Fruit fly (Drosophila melanogaster): ENCODE data around the gene CG31528.

CG31528 gene

DNA sequence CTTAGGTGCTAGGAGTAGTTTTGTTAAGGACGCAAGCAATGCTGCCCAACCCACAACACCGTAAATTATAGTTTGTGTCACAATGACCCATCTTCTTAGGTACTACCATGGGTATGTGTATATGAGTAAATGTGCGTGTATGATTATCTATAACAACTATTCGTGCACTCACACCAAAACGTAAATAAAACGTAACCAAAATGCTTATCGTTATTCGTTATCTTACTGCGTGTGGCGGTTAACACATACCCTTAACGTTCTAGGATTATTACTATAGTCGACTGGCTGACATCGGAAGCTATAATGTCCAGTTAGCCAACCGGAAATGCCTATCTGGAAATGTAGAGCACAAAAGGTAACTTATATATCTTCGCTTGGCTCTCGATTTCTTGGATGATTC is 28.8 kb downstream of the CG31528 start (continued):
- TF ChIP-seq ase (GFP tag; IDR thresholded peaks at IDR 0.05) (no peak), aop (GFP tag; IDR thresholded peaks at IDR 0.05) (no peak), sr (GFP tag; IDR thresholded peaks at IDR 0.05) (no peak), ken (GFP tag; IDR thresholded peaks at IDR 0.05) (no peak), disco-r (GFP tag; optimal IDR thresholded peaks at IDR 0.05) (no peak), lab (GFP tag; optimal IDR thresholded peaks at IDR 0.05) (no peak), CG7786 (GFP tag; optimal IDR thresholded peaks at IDR 0.05) (no peak), CG34376 (GFP tag; optimal IDR thresholded peaks at IDR 0.05) (peak; percentile 1), Fer2 (tag; optimal IDR thresholded peaks at IDR 0.05) (no peak), D19B (GFP tag; optimal IDR thresholded peaks at IDR 0.05) (peak; percentile 24), psq (GFP tag; optimal IDR thresholded peaks at IDR 0.05) (no peak), bbx (GFP tag; IDR thresholded peaks at IDR 0.05; ENCODE audit: partially characterized antibody) (peak; percentile 51; the same call in 1 of the 2 replicates), CG10209 (GFP tag; optimal IDR thresholded peaks at IDR 0.05) (no peak), gsb (GFP tag; IDR thresholded peaks at IDR 0.05) (no peak), trh (GFP tag; optimal IDR thresholded peaks at IDR 0.05) (no peak), wek (GFP tag; optimal IDR thresholded peaks at IDR 0.05) (peak; percentile 37), BtbVII (GFP tag; optimal IDR thresholded peaks at IDR 0.05) (no peak), Scr (GFP tag; IDR thresholded peaks at IDR 0.05; ENCODE audit: partially characterized antibody) (peak; percentile 27; the same call in 1 of the 2 replicates), amos (GFP tag; IDR thresholded peaks at IDR 0.05; ENCODE audit: partially characterized antibody) (peak; percentile 44; the same call in 1 of the 2 replicates), Atf6 (GFP tag; IDR thresholded peaks at IDR 0.05) (no peak), CG11560 (tag; IDR thresholded peaks at IDR 0.05) (no peak), sisA (GFP tag; IDR thresholded peaks at IDR 0.05) (no peak), CG14860 (GFP tag; IDR thresholded peaks at IDR 0.05; ENCODE audit: partially characterized antibody) (peak; percentile 37; the same call in 1 of the 3 replicates), hbn (GFP tag; IDR thresholded peaks at IDR 0.05; ENCODE audit: partially characterized antibody) (no peak), Atf-2 (GFP tag; optimal IDR thresholded peaks at IDR 0.05) (no peak), Bgb (GFP tag; IDR thresholded peaks at IDR 0.05; ENCODE audit: partially characterized antibody) (peak; percentile 62; the same call in 1 of the 2 replicates), tup (GFP tag; optimal IDR thresholded peaks at IDR 0.05) (no peak), CG8944 (GFP tag; optimal IDR thresholded peaks at IDR 0.05) (no peak), sd (tag; optimal IDR thresholded peaks at IDR 0.05) (peak; percentile 27), CG18764 (GFP tag; optimal IDR thresholded peaks at IDR 0.05) (no peak), CG15514 (GFP tag; optimal IDR thresholded peaks at IDR 0.05) (no peak), HLH4C (GFP tag; IDR thresholded peaks at IDR 0.05; ENCODE audit: partially characterized antibody) (peak; percentile 68), Bdp1 (GFP tag; optimal IDR thresholded peaks at IDR 0.05) (no peak), CG33213 (GFP tag; optimal IDR thresholded peaks at IDR 0.05) (no peak), CG10366 (GFP tag; IDR thresholded peaks at IDR 0.05) (no peak), exex (tag; optimal IDR thresholded peaks at IDR 0.05) (peak; percentile 57), CG42726 (GFP tag; IDR thresholded peaks at IDR 0.05; ENCODE audit: partially characterized antibody) (no peak), mld (GFP tag; IDR thresholded peaks at IDR 0.05; ENCODE audit: partially characterized antibody) (0 out of 3 replicates have a peak, but pooled peaks have one; percentile 42), Vsx1 (GFP tag; optimal IDR thresholded peaks at IDR 0.05) (no peak), Fer1 (GFP tag; optimal IDR thresholded peaks at IDR 0.05) (peak; percentile 31), CG32772 (GFP tag; IDR thresholded peaks at IDR 0.05) (no peak), CG10565 (GFP tag; optimal IDR thresholded peaks at IDR 0.05) (no peak), Sry-δ (GFP tag; optimal IDR thresholded peaks at IDR 0.05) (no peak), CG31441 (GFP tag; IDR thresholded peaks at IDR 0.05) (no peak), cg (GFP tag; optimal IDR thresholded peaks at IDR 0.05) (peak; percentile 35), CG4707 (GFP tag; optimal IDR thresholded peaks at IDR 0.05) (no peak), CG31365 (tag; optimal IDR thresholded peaks at IDR 0.05) (no peak), Ravus (GFP tag; IDR thresholded peaks at IDR 0.05) (no peak), CG15479 (GFP tag; optimal IDR thresholded peaks at IDR 0.05) (peak; percentile 83), Nf-YB (GFP tag; optimal IDR thresholded peaks at IDR 0.05) (no peak)
